Fruit fly (Drosophila melanogaster) whole organism, embryonic: ENCODE results near the gene chb.

Experiments
- Adf1 ChIP-seq: fragments of 200-800 bp; sonication (Bioruptor generic); IDR thresholded peaks from 2 replicates; pipeline ENCODE4 v1.3.6; 2022; ENCODE audit warnings: missing biosample characterization, missing genetic modification characterization
- CG10366 ChIP-seq: fragments of 200-800 bp; sonication (Bioruptor generic); IDR thresholded peaks from 2 replicates; pipeline ENCODE4 v1.3.6; 2022; ENCODE audit warnings: missing biosample characterization, missing genetic modification characterization
- CG10543 ChIP-seq: fragments of 200-800 bp; sonication (Bioruptor generic); optimal IDR thresholded peaks from 3 replicates; lab custom pipeline; 2017; ENCODE audit warnings: missing biosample characterization, mild to moderate bottlenecking, missing genetic modification characterization, moderate library complexity
- CG11085 ChIP-seq: fragments of 200-800 bp; sonication (Bioruptor generic); IDR thresholded peaks from 2 replicates; pipeline ENCODE4 v1.3.6; 2022; ENCODE audit warnings: missing biosample characterization, missing genetic modification characterization
- CG11398 ChIP-seq: fragments of 200-800 bp; sonication (Bioruptor generic); optimal IDR thresholded peaks from 2 replicates; lab custom pipeline; 2016; ENCODE audit warnings: missing biosample characterization, missing genetic modification characterization
- CG11456 ChIP-seq: fragments of 200-800 bp; sonication (Bioruptor generic); IDR thresholded peaks from 3 replicates; pipeline ENCODE4 v1.3.6; 2022; ENCODE audit warnings: missing biosample characterization, missing genetic modification characterization
- CG12219 ChIP-seq: fragments of 200-800 bp; sonication (Bioruptor generic); optimal IDR thresholded peaks from 3 replicates; lab custom pipeline; 2018; ENCODE audit warnings: missing biosample characterization, mild to moderate bottlenecking, missing genetic modification characterization
- CG14050 ChIP-seq: fragments of 200-800 bp; sonication (Bioruptor generic); IDR thresholded peaks from 3 replicates; pipeline ENCODE4 v1.3.6; 2022; ENCODE audit warnings: missing biosample characterization, missing genetic modification characterization
- CG14441 ChIP-seq: fragments of 200-800 bp; sonication (Bioruptor generic); IDR thresholded peaks from 2 replicates; pipeline ENCODE4 v1.3.6; 2022; ENCODE audit warnings: missing biosample characterization, missing genetic modification characterization
- CG15696 ChIP-seq: fragments of 200-800 bp; sonication (Bioruptor generic); optimal IDR thresholded peaks from 2 replicates; lab custom pipeline; 2019; ENCODE audit warnings: missing biosample characterization, mild to moderate bottlenecking, missing genetic modification characterization, moderate library complexity
- CG1603 ChIP-seq: fragments of 200-800 bp; sonication (Bioruptor generic); optimal IDR thresholded peaks from 2 replicates; lab custom pipeline; 2019; ENCODE audit warnings: missing biosample characterization, mild to moderate bottlenecking, missing genetic modification characterization, moderate library complexity
- CG1647 ChIP-seq: fragments of 200-800 bp; sonication (Bioruptor generic); optimal IDR thresholded peaks from 3 replicates; lab custom pipeline; 2016; ENCODE audit warnings: missing biosample characterization, missing genetic modification characterization
- CG17912 ChIP-seq: fragments of 200-800 bp; sonication (Bioruptor generic); optimal IDR thresholded peaks from 2 replicates; lab custom pipeline; 2018; ENCODE audit warnings: missing biosample characterization, mild to moderate bottlenecking, missing genetic modification characterization
- CG18476 ChIP-seq: fragments of 200-800 bp; sonication (Bioruptor generic); optimal IDR thresholded peaks from 2 replicates; lab custom pipeline; 2016; ENCODE audit warnings: missing biosample characterization, mild to moderate bottlenecking, missing genetic modification characterization
- CG2116 ChIP-seq: fragments of 200-800 bp; sonication (Bioruptor generic); optimal IDR thresholded peaks from 3 replicates; lab custom pipeline; 2018; ENCODE audit warnings: missing biosample characterization, mild to moderate bottlenecking, missing genetic modification characterization
- CG2712 ChIP-seq: fragments of 200-800 bp; optimal IDR thresholded peaks from 3 replicates; lab custom pipeline; 2019; ENCODE audit warnings: missing biosample characterization, mild to moderate bottlenecking, missing genetic modification characterization, moderate library complexity
- CG3281 ChIP-seq: fragments of 200-800 bp; sonication (Bioruptor generic); optimal IDR thresholded peaks from 3 replicates; lab custom pipeline; 2017; ENCODE audit warnings: missing biosample characterization, mild to moderate bottlenecking, missing genetic modification characterization
- CG3995 ChIP-seq: fragments of 200-800 bp; sonication (Bioruptor generic); optimal IDR thresholded peaks from 3 replicates; lab custom pipeline; 2016; ENCODE audit warnings: missing biosample characterization, missing genetic modification characterization
- CG4404 ChIP-seq: fragments of 200-800 bp; sonication (Bioruptor generic); IDR thresholded peaks from 2 replicates; pipeline ENCODE4 v1.3.6; 2022; ENCODE audit warnings: missing biosample characterization, missing genetic modification characterization
- CG6689 ChIP-seq: fragments of 200-800 bp; sonication (Bioruptor generic); IDR thresholded peaks from 2 replicates; pipeline ENCODE4 v1.3.6; 2022; ENCODE audit warnings: missing biosample characterization, missing genetic modification characterization
- CG7372 ChIP-seq: fragments of 200-800 bp; sonication (Bioruptor generic); IDR thresholded peaks from 2 replicates; pipeline ENCODE4 v1.3.6; 2022; ENCODE audit warnings: missing biosample characterization, missing genetic modification characterization
- CG7745 ChIP-seq: fragments of 200-800 bp; sonication (Bioruptor generic); optimal IDR thresholded peaks from 2 replicates; lab custom pipeline; 2018; ENCODE audit warnings: missing biosample characterization, mild to moderate bottlenecking, missing genetic modification characterization, moderate library complexity
- Dbx ChIP-seq: fragments of 200-800 bp; sonication (Bioruptor generic); IDR thresholded peaks from 3 replicates; pipeline ENCODE4 v1.3.6; 2022; ENCODE audit warnings: missing biosample characterization, missing genetic modification characterization
- Dek ChIP-seq: fragments of 200-800 bp; sonication (Bioruptor generic); optimal IDR thresholded peaks from 3 replicates; lab custom pipeline; 2019; ENCODE audit warnings: missing biosample characterization, mild to moderate bottlenecking, missing genetic modification characterization, moderate library complexity
- HLH4C ChIP-seq: fragments of 200-800 bp; sonication (Bioruptor generic); IDR thresholded peaks from 3 replicates; pipeline ENCODE4 v1.3.6; 2022; ENCODE audit warnings: missing biosample characterization, missing genetic modification characterization; ENCODE audit not compliant: partially characterized antibody
- Mad ChIP-seq: fragments of 200-800 bp; sonication (Bioruptor generic); optimal IDR thresholded peaks from 2 replicates; lab custom pipeline; 2016; ENCODE audit warnings: missing biosample characterization, missing genetic modification characterization
- Med ChIP-seq: fragments of 200-800 bp; sonication (Bioruptor generic); peaks from one replicate; lab custom pipeline; 2016; ENCODE audit warnings: missing biosample characterization, missing genetic modification characterization, mild to moderate bottlenecking, inconsistent platforms, moderate library complexity
- Myb ChIP-seq: fragments of 200-800 bp; sonication (Bioruptor generic); optimal IDR thresholded peaks from 2 replicates; lab custom pipeline; 2016; ENCODE audit warnings: missing biosample characterization, missing genetic modification characterization
- Nf-YB ChIP-seq: fragments of 200-800 bp; sonication (Bioruptor generic); optimal IDR thresholded peaks from 3 replicates; lab custom pipeline; 2019; ENCODE audit warnings: missing biosample characterization, mild to moderate bottlenecking, missing genetic modification characterization, moderate library complexity
- Taf1 ChIP-seq: fragments of 200-800 bp; sonication (Bioruptor generic); IDR thresholded peaks from 2 replicates; pipeline ENCODE4 v1.3.6; 2022; ENCODE audit warnings: missing biosample characterization, missing genetic modification characterization
- Vsx1 ChIP-seq: fragments of 200-800 bp; sonication (Bioruptor generic); optimal IDR thresholded peaks from 2 replicates; lab custom pipeline; 2017; ENCODE audit warnings: missing biosample characterization, mild to moderate bottlenecking, missing genetic modification characterization, missing genetic modification reagents
- caup ChIP-seq: fragments of 200-800 bp; sonication (Bioruptor generic); optimal IDR thresholded peaks from 3 replicates; lab custom pipeline; 2017; ENCODE audit warnings: missing biosample characterization, mild to moderate bottlenecking, missing genetic modification characterization, moderate library complexity; ENCODE audit not compliant: severe bottlenecking
- chinmo ChIP-seq: fragments of 200-800 bp; sonication (Bioruptor generic); IDR thresholded peaks from 4 replicates; pipeline ENCODE4 v1.3.6; 2022; ENCODE audit warnings: missing biosample characterization, missing genetic modification characterization; ENCODE audit not compliant: partially characterized antibody
- fd64A ChIP-seq: fragments of 200-800 bp; sonication (Bioruptor generic); optimal IDR thresholded peaks from 3 replicates; lab custom pipeline; 2018; ENCODE audit warnings: missing biosample characterization, mild to moderate bottlenecking, missing genetic modification characterization
- grau ChIP-seq: fragments of 200-800 bp; optimal IDR thresholded peaks from 3 replicates; lab custom pipeline; 2019; ENCODE audit warnings: missing biosample characterization, mild to moderate bottlenecking, missing genetic modification characterization, moderate library complexity
- gsb ChIP-seq: fragments of 200-800 bp; sonication (Bioruptor generic); IDR thresholded peaks from 2 replicates; pipeline ENCODE4 v1.3.6; 2022; ENCODE audit warnings: missing biosample characterization, missing genetic modification characterization
- ham ChIP-seq: fragments of 200-800 bp; sonication (Bioruptor generic); IDR thresholded peaks from 2 replicates; pipeline ENCODE4 v1.3.6; 2022; ENCODE audit warnings: missing biosample characterization, missing genetic modification characterization
- hbn ChIP-seq: fragments of 200-800 bp; sonication (Bioruptor generic); IDR thresholded peaks from 2 replicates; pipeline ENCODE4 v1.3.6; 2022; ENCODE audit warnings: missing biosample characterization, missing genetic modification characterization; ENCODE audit not compliant: partially characterized antibody
- hkb ChIP-seq, 2 experiments: fragments of 200-800 bp in 1 of 2; fragments of >200 bp in 1 of 2; sonication (Bioruptor generic) in 1 of 2; IDR thresholded peaks in 1 of 2; optimal IDR thresholded peaks in 1 of 2; 2 replicates each; pipeline versions ENCODE4 v1.3.6 to Lab custom; 2017 to 2022; ENCODE audit warnings: missing biosample characterization in 1 of 2, missing genetic modification characterization in 1 of 2
- klu ChIP-seq: fragments of 200-800 bp; sonication (Bioruptor generic); IDR thresholded peaks from 2 replicates; pipeline ENCODE4 v1.3.6; 2022; ENCODE audit warnings: missing biosample characterization, missing genetic modification characterization
- lmd ChIP-seq: fragments of 200-800 bp; sonication (Bioruptor generic); IDR thresholded peaks from 2 replicates; pipeline ENCODE4 v1.3.6; 2022; ENCODE audit warnings: missing biosample characterization, missing genetic modification characterization
- pan ChIP-seq, 4 experiments: fragments of >200 bp in 3 of 4; fragments of 200-800 bp in 1 of 4; sonication (Bioruptor generic) in 1 of 4; optimal IDR thresholded peaks in 3 of 4; IDR thresholded peaks in 1 of 4; 2 replicates each; pipeline versions ENCODE4 v1.3.6 to Lab custom; 2017 to 2022; ENCODE audit warnings: missing biosample characterization in 2 of 4, missing genetic modification characterization in 2 of 4, mixed read lengths in 1 of 4
- scrt ChIP-seq: fragments of 200-800 bp; sonication (Bioruptor generic); optimal IDR thresholded peaks from 2 replicates; lab custom pipeline; 2018; ENCODE audit warnings: missing biosample characterization, mild to moderate bottlenecking, missing genetic modification characterization, moderate library complexity
- slbo ChIP-seq: fragments of 200-800 bp; sonication (Bioruptor generic); IDR thresholded peaks from 2 replicates; pipeline ENCODE4 v1.3.6; 2022; ENCODE audit warnings: missing biosample characterization, missing genetic modification characterization
- sr ChIP-seq: fragments of 200-800 bp; sonication (Bioruptor generic); IDR thresholded peaks from 3 replicates; pipeline ENCODE4 v1.3.6; 2022; ENCODE audit warnings: missing biosample characterization, missing genetic modification characterization
- tin ChIP-seq: fragments of 200-800 bp; sonication (Bioruptor generic); optimal IDR thresholded peaks from 3 replicates; lab custom pipeline; 2016; ENCODE audit warnings: missing biosample characterization, missing genetic modification characterization
- ttk ChIP-seq: fragments of 200-800 bp; sonication (Bioruptor generic); IDR thresholded peaks from 2 replicates; pipeline ENCODE4 v2.1.2; 2022; ENCODE audit warnings: missing biosample characterization, missing genetic modification characterization
- unc-4 ChIP-seq: fragments of 200-800 bp; sonication (Bioruptor generic); IDR thresholded peaks from 2 replicates; pipeline ENCODE4 v1.3.6; 2022; ENCODE audit warnings: missing biosample characterization, missing genetic modification characterization; ENCODE audit not compliant: partially characterized antibody

Gene chb

dm6 chr3L:21176935-21177581, 4.4 kb downstream of the chb start (continued):
- TF ChIP-seq chinmo (GFP tag; lab: Robert Waterston, UW) (no peak), lmd (GFP tag; lab: Robert Waterston, UW) (peak; percentile 83), CG10366 (GFP tag; lab: Robert Waterston, UW) (peak; percentile 66), fd64A (GFP tag; lab: Kevin White, UChicago) (no peak), CG18476 (GFP tag; lab: Kevin White, UChicago) (peak; percentile 70), CG14441 (GFP tag; lab: Robert Waterston, UW) (peak; percentile 77), CG10543 (GFP tag; lab: Kevin White, UChicago) (no peak), CG12219 (GFP tag; lab: Kevin White, UChicago) (peak; percentile 49), hbn (no peak), HLH4C (GFP tag; lab: Robert Waterston, UW) (0 out of 3 replicates have a peak, but pooled peaks have one; percentile 11), klu (GFP tag; lab: Robert Waterston, UW) (peak; percentile 68), Dbx (GFP tag; lab: Robert Waterston, UW) (peak; percentile 89), CG4404 (GFP tag; lab: Robert Waterston, UW) (0 out of 2 replicates have a peak, but pooled peaks have one; percentile 18), Adf1 (peak; percentile 62), unc-4 (GFP tag; lab: Robert Waterston, UW) (no peak), sr (no peak), CG3995 (GFP tag; lab: Kevin White, UChicago) (no peak), CG1603 (tag; lab: Kevin White, UChicago) (no peak), CG2712 (tag; lab: Kevin White, UChicago) (peak; percentile 31), slbo (peak; percentile 93), CG6689 (GFP tag; lab: Robert Waterston, UW) (peak; percentile 67), ham (GFP tag; lab: Robert Waterston, UW) (no peak; the same call in 1 of the 2 replicates), CG11085 (GFP tag; lab: Robert Waterston, UW) (peak; percentile 50; the same call in 1 of the 2 replicates), CG11456 (GFP tag; lab: Robert Waterston, UW) (peak; percentile 80), pan (optimal IDR thresholded peaks at IDR 0.05; lab: Kevin White, UChicago) (no peak), pan (GFP tag; optimal IDR thresholded peaks at IDR 0.05 in 1 of 2, IDR thresholded peaks at IDR 0.05 in 1 of 2) (peak in 1 of 2 experiments; percentile 69), CG1647 (GFP tag; lab: Kevin White, UChicago) (no peak), Myb (GFP tag; lab: Kevin White, UChicago) (peak; percentile 25), tin (GFP tag; lab: Kevin White, UChicago) (peak; percentile 12), Med (GFP tag; lab: Kevin White, UChicago) (peak; percentile 90), CG2116 (GFP tag; lab: Kevin White, UChicago) (peak; percentile 36), gsb (GFP tag; lab: Robert Waterston, UW) (peak; percentile 83), hkb (optimal IDR thresholded peaks at IDR 0.05; lab: Kevin White, UChicago) (no peak), hkb (GFP tag; IDR thresholded peaks at IDR 0.05; lab: Robert Waterston, UW) (peak; percentile 66), CG15696 (peak; percentile 11), CG17912 (GFP tag; lab: Kevin White, UChicago) (no peak), CG7372 (peak; percentile 52; the same call in 1 of the 2 replicates), caup (GFP tag; lab: Kevin White, UChicago) (peak; percentile 76), CG3281 (peak; percentile 83), Mad (peak; percentile 48), Nf-YB (GFP tag; lab: Kevin White, UChicago) (peak; percentile 20), Vsx1 (GFP tag; lab: Kevin White, UChicago) (no peak), CG7745 (tag; lab: Kevin White, UChicago) (no peak), CG14050 (peak; percentile 53; the same call in 1 of the 3 replicates), Taf1 (GFP tag; lab: Robert Waterston, UW) (peak; percentile 74), ttk (GFP tag; lab: Robert Waterston, UW) (peak; percentile 49; the same call in 1 of the 2 replicates), grau (tag; lab: Kevin White, UChicago) (peak; percentile 80), scrt (peak; percentile 57), CG11398 (no peak), Dek (tag; lab: Kevin White, UChicago) (peak; percentile 70)
